Worm (Caenorhabditis elegans) whole organism, L4/young adult: ENCODE data around the gene ZC250.5.

Experiments used
- W03F9.2 ChIP-seq: fragments of 150-350 bp; optimal IDR thresholded peaks from 2 replicates; lab custom pipeline; 2014; ENCODE audit warnings: missing biosample characterization, missing genetic modification characterization
- dao-5 ChIP-seq: sonication (generic microtip); optimal IDR thresholded peaks from 2 replicates; lab custom pipeline; 2016; ENCODE audit warnings: missing genotype, missing genetic modification characterization, moderate library complexity, missing compliant biosample characterization
- him-1 ChIP-seq: sonication (generic microtip); optimal IDR thresholded peaks from 2 replicates; lab custom pipeline; 2016; ENCODE audit warnings: missing genotype, missing genetic modification reagents, missing genetic modification characterization, missing compliant biosample characterization

DNA sequence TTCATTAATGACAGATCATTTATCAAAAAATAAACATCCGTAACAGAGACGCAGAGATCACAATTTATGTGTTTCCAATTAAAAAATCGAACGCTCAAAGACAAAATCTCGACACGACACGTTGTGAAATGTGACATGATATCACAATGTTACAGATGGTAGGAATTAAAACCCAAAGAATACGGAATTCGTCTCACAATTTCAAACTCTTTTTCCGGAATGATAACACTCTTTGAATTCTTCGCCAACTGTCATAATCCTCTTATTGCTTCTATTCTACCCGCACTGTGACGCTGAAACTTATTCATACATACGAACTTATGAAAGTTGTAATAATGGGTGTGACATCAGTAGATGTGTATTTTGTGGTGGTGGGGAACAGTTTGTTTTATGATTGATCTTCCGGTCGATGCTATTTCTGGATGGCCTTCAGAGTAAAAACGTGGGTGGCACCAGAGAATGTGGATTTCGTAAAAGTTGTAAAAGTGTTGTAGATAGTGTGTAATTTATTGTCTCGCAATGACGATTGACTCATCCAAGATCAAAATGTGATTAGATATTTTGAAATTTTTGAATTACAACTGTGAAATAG lies 11.0 kb downstream of the ZC250.5 start:
- TF ChIP-seq him-1 (tag; lab: Kevin White, UChicago) (no peak), W03F9.2 (no peak), dao-5 (tag; lab: Kevin White, UChicago) (no peak)
